Fruit fly (Drosophila melanogaster): ENCODE results near the gene daed.

Gene daed

DNA sequence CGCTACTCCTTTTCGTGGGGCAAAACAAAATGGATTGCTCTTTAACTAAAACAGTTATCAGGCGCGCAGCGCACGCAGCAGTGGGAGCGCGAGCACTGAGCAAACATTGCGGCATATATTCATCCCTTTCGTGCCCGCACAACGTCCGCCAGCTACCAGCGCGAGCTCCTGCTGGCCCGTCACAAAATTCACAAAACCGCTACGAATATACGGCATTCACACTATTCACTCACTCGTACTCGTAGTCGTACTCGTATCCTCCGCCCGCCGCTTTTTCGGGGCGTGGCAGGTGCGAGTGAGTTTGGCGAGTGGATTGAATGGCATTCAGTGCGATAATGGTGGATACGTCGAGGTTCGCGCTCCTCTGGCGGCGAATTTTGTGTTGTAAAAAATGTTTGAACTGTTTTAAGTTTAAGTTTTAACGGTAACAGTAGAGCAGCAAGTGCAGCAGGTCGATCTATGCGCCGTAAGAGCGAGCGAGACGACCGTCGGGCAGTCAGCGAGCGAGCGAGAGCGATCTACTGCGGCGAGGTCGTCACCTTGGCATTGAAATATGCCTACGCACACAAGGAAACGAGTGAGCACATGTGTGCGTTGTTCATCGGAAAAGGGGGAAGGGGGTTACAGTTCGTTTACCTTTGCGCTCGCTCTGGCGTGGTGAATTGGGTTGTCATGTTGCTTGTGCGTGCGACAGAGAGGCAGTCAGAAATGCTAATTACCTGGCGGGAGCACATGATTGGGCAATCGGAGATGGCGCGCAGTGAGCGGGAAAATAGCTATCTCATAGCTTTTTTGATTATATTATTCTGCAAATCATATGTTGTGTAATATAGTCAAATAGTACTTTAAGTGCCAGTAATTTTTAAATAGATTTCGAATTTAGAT lies 19.3 kb downstream of the daed start (continued):
- peak; percentile 98 for TF ChIP-seq CG34376 (GFP tag; optimal IDR thresholded peaks at IDR 0.05)
- no peak for TF ChIP-seq wor (GFP tag; IDR thresholded peaks at IDR 0.05)
- no peak for TF ChIP-seq sr (GFP tag; IDR thresholded peaks at IDR 0.05)
- peak; percentile 72 for TF ChIP-seq CG7556 (GFP tag; optimal IDR thresholded peaks at IDR 0.05)
- no peak for TF ChIP-seq Rfx (GFP tag; IDR thresholded peaks at IDR 0.05)
- no peak for TF ChIP-seq ken (GFP tag; IDR thresholded peaks at IDR 0.05)
- no peak for TF ChIP-seq Atf6 (GFP tag; IDR thresholded peaks at IDR 0.05)
- TF ChIP-seq CG18764 (GFP tag; optimal IDR thresholded peaks at IDR 0.05) = peak; percentile 4
- TF ChIP-seq mirr (GFP tag; optimal IDR thresholded peaks at IDR 0.05) = peak; percentile 86
- TF ChIP-seq CG6175 (GFP tag; IDR thresholded peaks at IDR 0.05) = no peak
- TF ChIP-seq Pdp1 (GFP tag; optimal IDR thresholded peaks at IDR 0.05) = peak in 1 of 2 experiments; percentile 81
- peak; percentile 53 for TF ChIP-seq pho (GFP tag; optimal IDR thresholded peaks at IDR 0.05)
- no peak for TF ChIP-seq gce (GFP tag; IDR thresholded peaks at IDR 0.05)
- no peak for TF ChIP-seq croc (GFP tag; conservative IDR thresholded peaks at IDR 0.05)
- no peak for TF ChIP-seq Camta (GFP tag; optimal IDR thresholded peaks at IDR 0.05)
- TF ChIP-seq CG7271 (tag; optimal IDR thresholded peaks at IDR 0.05) = no peak
- no peak for TF ChIP-seq CG7745 (tag; optimal IDR thresholded peaks at IDR 0.05)
- TF ChIP-seq CG6854 (GFP tag; optimal IDR thresholded peaks at IDR 0.05) = peak; percentile 83
- TF ChIP-seq pan (optimal IDR thresholded peaks at IDR 0.05) = no peak
- TF ChIP-seq pan (GFP tag; optimal IDR thresholded peaks at IDR 0.05 in 1 of 2, IDR thresholded peaks at IDR 0.05 in 1 of 2) = no peak
- peak; percentile 14 for TF ChIP-seq CG11723 (GFP tag; optimal IDR thresholded peaks at IDR 0.05)
- peak; percentile 42 for TF ChIP-seq MTF-1 (GFP tag; optimal IDR thresholded peaks at IDR 0.05; ENCODE audit: borderline replicate concordance)
- TF ChIP-seq CG10147 (GFP tag; optimal IDR thresholded peaks at IDR 0.05) = peak; percentile 26
- no peak for TF ChIP-seq pum (GFP tag; optimal IDR thresholded peaks at IDR 0.05)
- TF ChIP-seq Scr (GFP tag; IDR thresholded peaks at IDR 0.05; ENCODE audit: partially characterized antibody) = no peak
- TF ChIP-seq CG4707 (GFP tag; optimal IDR thresholded peaks at IDR 0.05) = peak; percentile 29
- TF ChIP-seq ftz-f1 (GFP tag; optimal IDR thresholded peaks at IDR 0.05) = peak; percentile 100
- TF ChIP-seq lmd (GFP tag; IDR thresholded peaks at IDR 0.05) = no peak
- peak; percentile 33 for TF ChIP-seq CG3407 (GFP tag; optimal IDR thresholded peaks at IDR 0.05)
- no peak for TF ChIP-seq CG10654 (GFP tag; optimal IDR thresholded peaks at IDR 0.05)
- TF ChIP-seq Dfd (GFP tag; optimal IDR thresholded peaks at IDR 0.05) = no peak
- TF ChIP-seq CG8944 (GFP tag; optimal IDR thresholded peaks at IDR 0.05) = no peak
- TF ChIP-seq CG8478 (optimal IDR thresholded peaks at IDR 0.05) = peak; percentile 94
- TF ChIP-seq CG4282 (GFP tag; optimal IDR thresholded peaks at IDR 0.05) = peak; percentile 70
- TF ChIP-seq rib (GFP tag; IDR thresholded peaks at IDR 0.05) = no peak
- no peak for TF ChIP-seq ttk (GFP tag; IDR thresholded peaks at IDR 0.05)
- TF ChIP-seq ind (GFP tag; optimal IDR thresholded peaks at IDR 0.05) = peak; percentile 13
- no peak for TF ChIP-seq dati (GFP tag; IDR thresholded peaks at IDR 0.05)
- no peak for TF ChIP-seq zfh1 (GFP tag; IDR thresholded peaks at IDR 0.05)
- peak; percentile 61 for TF ChIP-seq Hand (GFP tag; optimal IDR thresholded peaks at IDR 0.05)
- TF ChIP-seq CG6689 (GFP tag; IDR thresholded peaks at IDR 0.05) = no peak
- TF ChIP-seq Deaf1 (tag; optimal IDR thresholded peaks at IDR 0.05) = peak; percentile 92
- TF ChIP-seq Ssrp (tag; optimal IDR thresholded peaks at IDR 0.05) = peak; percentile 35
- peak; percentile 24 for TF ChIP-seq tin (GFP tag; optimal IDR thresholded peaks at IDR 0.05)
- peak; percentile 60 for TF ChIP-seq CG18619 (GFP tag; optimal IDR thresholded peaks at IDR 0.05)
- peak; percentile 72 for TF ChIP-seq CG3281 (GFP tag; optimal IDR thresholded peaks at IDR 0.05)
- no peak for TF ChIP-seq CG9932 (GFP tag; IDR thresholded peaks at IDR 0.05)
- TF ChIP-seq Ets97D (GFP tag; optimal IDR thresholded peaks at IDR 0.05) = no peak
- no peak for TF ChIP-seq CG11093 (GFP tag; IDR thresholded peaks at IDR 0.05)
- peak; percentile 37 for TF ChIP-seq CG10979 (tag; optimal IDR thresholded peaks at IDR 0.05)
- TF ChIP-seq sim (GFP tag; IDR thresholded peaks at IDR 0.05) = no peak
